Fruit fly (Drosophila melanogaster): ENCODE measurements around the gene Hpr1.
A peak's percentile ranks its signal among the peaks of the same experiment; 100 is the strongest.

DNA sequence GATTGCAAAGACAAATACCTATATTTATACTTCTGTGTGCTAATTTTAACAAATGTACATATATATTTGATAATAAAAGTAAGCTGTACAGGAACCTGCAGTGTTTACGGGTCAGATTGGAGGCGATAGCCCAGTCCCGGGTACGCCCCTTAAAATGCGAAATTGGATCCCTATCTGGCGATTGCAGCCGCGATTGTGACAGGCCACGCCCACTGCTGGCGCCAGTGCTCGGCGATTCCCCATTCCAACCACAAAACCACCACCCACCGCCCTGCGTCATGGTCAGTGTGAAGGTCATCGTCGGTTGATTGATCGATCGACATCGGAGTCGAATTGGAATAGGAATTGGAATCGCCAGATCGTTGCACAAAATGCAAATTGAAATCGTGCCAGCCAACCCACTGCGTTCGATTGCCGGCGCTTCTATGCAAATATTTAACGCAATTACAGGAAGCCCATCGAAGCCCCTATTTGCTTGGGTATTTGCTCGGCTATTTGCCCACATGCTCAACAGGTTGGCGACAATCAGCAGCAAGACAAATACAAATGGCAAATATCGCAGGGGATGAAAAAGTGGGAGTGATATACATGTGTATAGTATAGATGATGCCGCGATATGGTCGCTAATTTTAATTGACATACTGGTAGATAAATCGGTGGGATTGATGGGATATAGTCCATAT, 17.6 kb upstream of the Hpr1 start:
- TF ChIP-seq CG10348 (GFP tag; IDR thresholded peaks at IDR 0.05), result no peak
- no peak for TF ChIP-seq CG32121 (GFP tag; IDR thresholded peaks at IDR 0.05)
- no peak for TF ChIP-seq CG8301 (tag; optimal IDR thresholded peaks at IDR 0.05)
- TF ChIP-seq CG17806 (tag; optimal IDR thresholded peaks at IDR 0.05), result peak; percentile 8
- TF ChIP-seq EcR (GFP tag; optimal IDR thresholded peaks at IDR 0.05), result no peak
- peak; percentile 33 for TF ChIP-seq Pif1B (GFP tag; optimal IDR thresholded peaks at IDR 0.05)
- TF ChIP-seq CG14655 (GFP tag; optimal IDR thresholded peaks at IDR 0.05), result peak; percentile 29
- no peak for TF ChIP-seq CG13204 (GFP tag; optimal IDR thresholded peaks at IDR 0.05)

All from whole organism, pupa.